Worm (Caenorhabditis elegans) whole organism, midembryonic: ENCODE results near the gene C08E8.4.

Experiments used
- cog-1 ChIP-seq: sonication (generic microtip); optimal IDR thresholded peaks from 2 replicates; lab custom pipeline; 2016; ENCODE audit warnings: missing genetic modification characterization, missing compliant biosample characterization
- flt-1 ChIP-seq: fragments of 200-800 bp; sonication (Bioruptor generic); IDR thresholded peaks from 2 replicates; pipeline ENCODE4 v1.3.6; 2022; ENCODE audit warnings: missing genetic modification characterization, missing compliant biosample characterization
- klf-2 ChIP-seq: fragments of 200-800 bp; sonication (Bioruptor generic); conservative IDR thresholded peaks from 2 replicates; pipeline ENCODE4 v1.3.6; 2022; ENCODE audit warnings: missing genetic modification reagents, missing genetic modification characterization, missing compliant biosample characterization
- ref-1 ChIP-seq: fragments of 200-800 bp; sonication (Bioruptor generic); conservative IDR thresholded peaks from 2 replicates; pipeline ENCODE4 v1.3.6; 2022; ENCODE audit warnings: missing genetic modification reagents, missing genetic modification characterization, missing compliant biosample characterization
- ztf-29 ChIP-seq: fragments of 200-800 bp; sonication (Bioruptor generic); IDR thresholded peaks from 2 replicates; pipeline ENCODE4 v1.3.6; 2022; ENCODE audit warnings: missing genetic modification reagents, missing genetic modification characterization, missing compliant biosample characterization

DNA sequence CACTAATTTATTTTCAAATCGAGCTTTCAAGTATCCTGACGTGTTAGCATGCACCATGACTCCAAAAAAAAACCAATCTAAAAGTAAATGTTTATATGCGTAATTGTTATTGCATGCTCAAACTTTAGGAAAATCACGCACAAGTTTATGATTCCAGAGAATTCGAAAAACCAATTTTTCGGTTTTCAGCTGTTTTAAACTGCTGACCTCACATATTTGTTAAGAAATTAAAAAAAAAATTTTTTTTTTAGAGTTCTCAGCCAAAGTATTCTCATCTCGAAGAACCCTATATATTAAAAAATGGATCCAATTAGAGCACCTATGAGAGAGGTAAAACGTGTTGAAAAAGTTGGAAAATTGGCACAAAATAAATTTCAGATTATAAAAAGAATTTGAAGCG, 2.5 kb downstream of the C08E8.4 start, which contains the start of gene Y51A2B.2:
- no peak for TF ChIP-seq ref-1
- TF ChIP-seq ztf-29 (GFP tag; lab: Robert Waterston, UW): no peak
- TF ChIP-seq cog-1 (tag; lab: Kevin White, UChicago): no peak
- TF ChIP-seq flt-1 (GFP tag; lab: Robert Waterston, UW): no peak
- no peak for TF ChIP-seq klf-2 (GFP tag; lab: Robert Waterston, UW)
